Fruit fly (Drosophila melanogaster) whole organism, embryonic: Measurements from ENCODE around the gene Ppn.

Experiments
- Atf-2 ChIP-seq: fragments of 200-800 bp; sonication (Bioruptor generic); optimal IDR thresholded peaks from 2 replicates; lab custom pipeline; 2016; ENCODE audit warnings: missing biosample characterization, missing genetic modification characterization
- Atf3 ChIP-seq: fragments of 200-800 bp; sonication (Bioruptor generic); optimal IDR thresholded peaks from 3 replicates; lab custom pipeline; 2016; ENCODE audit warnings: missing biosample characterization, missing genetic modification characterization
- Blimp-1 ChIP-seq: fragments of 200-800 bp; sonication (Bioruptor generic); optimal IDR thresholded peaks from 3 replicates; lab custom pipeline; 2018; ENCODE audit warnings: missing biosample characterization, missing genetic modification characterization, mild to moderate bottlenecking, moderate library complexity, missing genetic modification reagents
- BtbVII ChIP-seq: fragments of 200-800 bp; sonication (Bioruptor generic); optimal IDR thresholded peaks from 3 replicates; lab custom pipeline; 2017; ENCODE audit warnings: missing biosample characterization, mild to moderate bottlenecking, missing genetic modification characterization
- CG1024 ChIP-seq: fragments of 200-800 bp; sonication (Bioruptor generic); IDR thresholded peaks from 2 replicates; pipeline ENCODE4 v1.3.6; 2022; ENCODE audit warnings: missing biosample characterization, missing genetic modification characterization
- CG10366 ChIP-seq: fragments of 200-800 bp; sonication (Bioruptor generic); IDR thresholded peaks from 2 replicates; pipeline ENCODE4 v1.3.6; 2022; ENCODE audit warnings: missing biosample characterization, missing genetic modification characterization
- CG10979 ChIP-seq: fragments of 200-800 bp; sonication (Bioruptor generic); optimal IDR thresholded peaks from 2 replicates; lab custom pipeline; 2018; ENCODE audit warnings: missing biosample characterization, mild to moderate bottlenecking, missing genetic modification characterization, moderate library complexity
- CG12659 ChIP-seq: fragments of 200-800 bp; sonication (Bioruptor generic); optimal IDR thresholded peaks from 3 replicates; lab custom pipeline; 2017; ENCODE audit warnings: mild to moderate bottlenecking, missing biosample characterization, missing genetic modification reagents, missing genetic modification characterization
- CG15479 ChIP-seq: fragments of 200-800 bp; sonication (Bioruptor generic); optimal IDR thresholded peaks from 3 replicates; lab custom pipeline; 2019; ENCODE audit warnings: missing biosample characterization, mild to moderate bottlenecking, missing genetic modification characterization, moderate library complexity
- CG1647 ChIP-seq: fragments of 200-800 bp; sonication (Bioruptor generic); optimal IDR thresholded peaks from 3 replicates; lab custom pipeline; 2016; ENCODE audit warnings: missing biosample characterization, missing genetic modification characterization
- CG16813 ChIP-seq: fragments of 200-800 bp; sonication (Bioruptor generic); IDR thresholded peaks from 3 replicates; pipeline ENCODE4 v1.3.6; 2022; ENCODE audit warnings: missing biosample characterization, missing genetic modification characterization; ENCODE audit not compliant: partially characterized antibody
- CG18011 ChIP-seq: fragments of 200-800 bp; sonication (Bioruptor generic); optimal IDR thresholded peaks from 2 replicates; lab custom pipeline; 2017; ENCODE audit warnings: missing biosample characterization, missing genetic modification characterization, mild to moderate bottlenecking, moderate library complexity, missing genotype
- CG2120 ChIP-seq: fragments of 200-800 bp; sonication (Bioruptor generic); optimal IDR thresholded peaks from 3 replicates; lab custom pipeline; 2016; ENCODE audit warnings: missing biosample characterization, missing genetic modification characterization
- CG3407 ChIP-seq: fragments of 200-800 bp; sonication (Bioruptor generic); optimal IDR thresholded peaks from 2 replicates; lab custom pipeline; 2018; ENCODE audit warnings: missing biosample characterization, mild to moderate bottlenecking, missing genetic modification characterization
- CG5245 ChIP-seq: fragments of 200-800 bp; sonication (Bioruptor generic); optimal IDR thresholded peaks from 3 replicates; lab custom pipeline; 2016; ENCODE audit warnings: missing biosample characterization, missing genetic modification characterization
- CG6175 ChIP-seq: fragments of 200-800 bp; sonication (Bioruptor generic); IDR thresholded peaks from 3 replicates; pipeline ENCODE4 v1.3.6; 2022; ENCODE audit warnings: missing biosample characterization, missing genetic modification characterization
- CG7372 ChIP-seq: fragments of 200-800 bp; sonication (Bioruptor generic); IDR thresholded peaks from 2 replicates; pipeline ENCODE4 v1.3.6; 2022; ENCODE audit warnings: missing biosample characterization, missing genetic modification characterization
- CG7745 ChIP-seq: fragments of 200-800 bp; sonication (Bioruptor generic); optimal IDR thresholded peaks from 2 replicates; lab custom pipeline; 2018; ENCODE audit warnings: missing biosample characterization, mild to moderate bottlenecking, missing genetic modification characterization, moderate library complexity
- CG8089 ChIP-seq: fragments of 200-800 bp; sonication (Bioruptor generic); optimal IDR thresholded peaks from 3 replicates; lab custom pipeline; 2016; ENCODE audit warnings: missing biosample characterization, missing genetic modification characterization
- CG8478 ChIP-seq: fragments of >200 bp; optimal IDR thresholded peaks from 2 replicates; lab custom pipeline; 2018
- Camta ChIP-seq: fragments of 200-800 bp; sonication (Bioruptor generic); optimal IDR thresholded peaks from 2 replicates; lab custom pipeline; 2016; ENCODE audit warnings: missing biosample characterization, missing genetic modification characterization
- CoRest ChIP-seq: fragments of 200-800 bp; sonication (Bioruptor generic); optimal IDR thresholded peaks from 3 replicates; lab custom pipeline; 2018; ENCODE audit warnings: missing biosample characterization, mild to moderate bottlenecking, missing genetic modification characterization, moderate library complexity
- Deaf1 ChIP-seq: fragments of 200-800 bp; optimal IDR thresholded peaks from 3 replicates; lab custom pipeline; 2019; ENCODE audit warnings: missing biosample characterization, mild to moderate bottlenecking, missing genetic modification characterization, moderate library complexity
- Dip2 ChIP-seq: fragments of 200-800 bp; sonication (Bioruptor generic); IDR thresholded peaks from 2 replicates; pipeline ENCODE4 v1.3.6; 2022; ENCODE audit warnings: missing biosample characterization, missing genetic modification characterization
- Dp ChIP-seq: fragments of 200-800 bp; sonication (Bioruptor generic); optimal IDR thresholded peaks from 2 replicates; lab custom pipeline; 2018; ENCODE audit warnings: missing biosample characterization, mild to moderate bottlenecking, missing genetic modification characterization, moderate library complexity
- H2.0 ChIP-seq: fragments of 200-800 bp; sonication (Bioruptor generic); IDR thresholded peaks from 2 replicates; pipeline ENCODE4 v1.3.6; 2022; ENCODE audit warnings: missing biosample characterization, missing genetic modification characterization
- HLH3B ChIP-seq: fragments of 200-800 bp; sonication (Bioruptor generic); IDR thresholded peaks from 2 replicates; pipeline ENCODE4 v1.3.6; 2022; ENCODE audit warnings: missing biosample characterization, missing genetic modification characterization
- Hmx ChIP-seq: fragments of 200-800 bp; sonication (Bioruptor generic); optimal IDR thresholded peaks from 2 replicates; lab custom pipeline; 2016; ENCODE audit warnings: missing biosample characterization, missing genetic modification characterization
- TFAM ChIP-seq: fragments of 200-800 bp; sonication (Bioruptor generic); optimal IDR thresholded peaks from 2 replicates; lab custom pipeline; 2017; ENCODE audit warnings: missing biosample characterization, missing genetic modification characterization, inconsistent platforms
- Trl ChIP-seq, 3 experiments: fragments of >200 bp in 2 of 3; fragments of 200-800 bp in 1 of 3; sonication (Bioruptor generic) in 1 of 3; optimal IDR thresholded peaks; 2 replicates in 1 of 3; 3 replicates in 2 of 3; lab custom pipeline; 2016 to 2017; ENCODE audit warnings: missing biosample characterization in 1 of 3, missing genetic modification characterization in 1 of 3
- Xrp1 ChIP-seq: fragments of 200-800 bp; sonication (Bioruptor generic); IDR thresholded peaks from 2 replicates; pipeline ENCODE4 v1.3.6; 2022; ENCODE audit warnings: missing biosample characterization, missing genetic modification characterization
- ara ChIP-seq: fragments of 200-800 bp; sonication (Bioruptor generic); IDR thresholded peaks from 2 replicates; pipeline ENCODE4 v1.3.6; 2022; ENCODE audit warnings: missing biosample characterization, missing genetic modification characterization
- chinmo ChIP-seq: fragments of 200-800 bp; sonication (Bioruptor generic); IDR thresholded peaks from 4 replicates; pipeline ENCODE4 v1.3.6; 2022; ENCODE audit warnings: missing biosample characterization, missing genetic modification characterization; ENCODE audit not compliant: partially characterized antibody
- en ChIP-seq: fragments of 200-800 bp; sonication (Bioruptor generic); optimal IDR thresholded peaks from 2 replicates; lab custom pipeline; 2016; ENCODE audit warnings: missing biosample characterization, missing genetic modification characterization
- exex ChIP-seq: fragments of 200-800 bp; sonication (Bioruptor generic); optimal IDR thresholded peaks from 4 replicates; lab custom pipeline; 2018; ENCODE audit warnings: missing biosample characterization, mild to moderate bottlenecking, missing genetic modification characterization, moderate library complexity
- fd96Cb ChIP-seq: fragments of 200-800 bp; sonication (Bioruptor generic); optimal IDR thresholded peaks from 2 replicates; lab custom pipeline; 2018; ENCODE audit warnings: missing biosample characterization, mild to moderate bottlenecking, missing genetic modification characterization, moderate library complexity
- hbn ChIP-seq: fragments of 200-800 bp; sonication (Bioruptor generic); IDR thresholded peaks from 2 replicates; pipeline ENCODE4 v1.3.6; 2022; ENCODE audit warnings: missing biosample characterization, missing genetic modification characterization; ENCODE audit not compliant: partially characterized antibody
- jigr1 ChIP-seq: fragments of 200-800 bp; sonication (Bioruptor generic); IDR thresholded peaks from 3 replicates; pipeline ENCODE4 v1.3.6; 2022; ENCODE audit warnings: missing biosample characterization, missing genetic modification characterization
- ken ChIP-seq: fragments of 200-800 bp; sonication (Bioruptor generic); IDR thresholded peaks from 3 replicates; pipeline ENCODE4 v1.3.6; 2022; ENCODE audit warnings: missing biosample characterization, missing genetic modification characterization
- knrl ChIP-seq: fragments of 200-800 bp; sonication (Bioruptor generic); IDR thresholded peaks from 3 replicates; pipeline ENCODE4 v1.3.6; 2022; ENCODE audit warnings: missing biosample characterization, missing genetic modification characterization; ENCODE audit not compliant: partially characterized antibody
- lab ChIP-seq: fragments of 200-800 bp; sonication (Bioruptor generic); optimal IDR thresholded peaks from 3 replicates; lab custom pipeline; 2017; ENCODE audit warnings: missing biosample characterization, missing genetic modification characterization, mild to moderate bottlenecking, moderate library complexity, missing genetic modification reagents
- onecut ChIP-seq: fragments of 200-800 bp; sonication (Bioruptor generic); IDR thresholded peaks from 2 replicates; pipeline ENCODE4 v1.3.6; 2022; ENCODE audit warnings: missing biosample characterization, missing genetic modification characterization
- pan ChIP-seq, 4 experiments: fragments of >200 bp in 3 of 4; fragments of 200-800 bp in 1 of 4; sonication (Bioruptor generic) in 1 of 4; optimal IDR thresholded peaks in 3 of 4; IDR thresholded peaks in 1 of 4; 2 replicates each; pipeline versions ENCODE4 v1.3.6 to Lab custom; 2017 to 2022; ENCODE audit warnings: missing biosample characterization in 2 of 4, missing genetic modification characterization in 2 of 4, mixed read lengths in 1 of 4
- pros ChIP-seq: fragments of 200-800 bp; sonication (Bioruptor generic); optimal IDR thresholded peaks from 3 replicates; lab custom pipeline; 2019; ENCODE audit warnings: missing biosample characterization, mild to moderate bottlenecking, missing genetic modification characterization, moderate library complexity
- pzg ChIP-seq: fragments of 200-800 bp; sonication (Bioruptor generic); optimal IDR thresholded peaks from 3 replicates; lab custom pipeline; 2018; ENCODE audit warnings: missing biosample characterization, mild to moderate bottlenecking, missing genetic modification characterization, moderate library complexity
- sens ChIP-seq: fragments of 200-800 bp; sonication (Bioruptor generic); peaks from one replicate; lab custom pipeline; 2016; ENCODE audit warnings: missing biosample characterization, missing genetic modification characterization
- twi ChIP-seq: fragments of 200-800 bp; optimal IDR thresholded peaks from 2 replicates; lab custom pipeline; 2019; ENCODE audit warnings: missing biosample characterization, mild to moderate bottlenecking, missing genetic modification characterization, moderate library complexity
- zfh1 ChIP-seq: fragments of 200-800 bp; sonication (Bioruptor generic); IDR thresholded peaks from 3 replicates; pipeline ENCODE4 v1.3.6; 2022; ENCODE audit warnings: missing biosample characterization, missing genetic modification characterization
- zfh2 ChIP-seq: fragments of 200-800 bp; sonication (Bioruptor generic); optimal IDR thresholded peaks from 2 replicates; lab custom pipeline; 2016; ENCODE audit warnings: missing biosample characterization, missing genetic modification characterization

The Ppn gene

dm6 chr3R:28547129-28547753 is 7.1 kb upstream of the Ppn start (continued):
- TF ChIP-seq pzg, result no peak
- TF ChIP-seq en (GFP tag; lab: Kevin White, UChicago), result no peak
- no peak for TF ChIP-seq ken
- no peak for TF ChIP-seq Xrp1 (GFP tag; lab: Robert Waterston, UW)
- TF ChIP-seq Hmx, result no peak
- TF ChIP-seq twi (tag; lab: Kevin White, UChicago), result peak; percentile 31
- TF ChIP-seq Dip2 (GFP tag; lab: Robert Waterston, UW), result no peak
- TF ChIP-seq CG7372 (GFP tag; lab: Robert Waterston, UW), result no peak
- peak; percentile 62 for TF ChIP-seq sens (GFP tag; lab: Kevin White, UChicago)
- no peak for TF ChIP-seq ara (GFP tag; lab: Robert Waterston, UW)
- TF ChIP-seq CG7745, result no peak
- 0 out of 3 replicates have a peak, but pooled peaks have one; percentile 29 for TF ChIP-seq knrl (GFP tag; lab: Robert Waterston, UW)
- no peak for TF ChIP-seq CG5245 (GFP tag; lab: Kevin White, UChicago)
- no peak for TF ChIP-seq exex
- no peak for TF ChIP-seq CG1647
- no peak for TF ChIP-seq Blimp-1
- TF ChIP-seq CG12659 (GFP tag; lab: Kevin White, UChicago), result no peak
- TF ChIP-seq zfh1 (GFP tag; lab: Robert Waterston, UW), result 0 out of 3 replicates have a peak, but pooled peaks have one; percentile 27
- TF ChIP-seq lab, result peak; percentile 23
- TF ChIP-seq zfh2 (GFP tag; lab: Kevin White, UChicago), result no peak
- TF ChIP-seq Atf-2 (GFP tag; lab: Kevin White, UChicago), result no peak
- no peak for TF ChIP-seq CG10979 (tag; lab: Kevin White, UChicago)
- TF ChIP-seq CG8089, result no peak
- peak; percentile 59 for TF ChIP-seq pros (GFP tag; lab: Kevin White, UChicago)
- no peak for TF ChIP-seq Dp
- no peak for TF ChIP-seq HLH3B (GFP tag; lab: Robert Waterston, UW)
- TF ChIP-seq CG8478 (lab: Kevin White, UChicago), result peak; percentile 90
- TF ChIP-seq jigr1 (GFP tag; lab: Robert Waterston, UW), result no peak
- TF ChIP-seq TFAM (GFP tag; lab: Kevin White, UChicago), result no peak
- no peak for TF ChIP-seq CG6175 (GFP tag; lab: Robert Waterston, UW)
- no peak for TF ChIP-seq BtbVII
- TF ChIP-seq CG2120, result peak; percentile 16
- peak; percentile 66; the same call in 2 of the 4 replicates for TF ChIP-seq chinmo (GFP tag; lab: Robert Waterston, UW)
- no peak for TF ChIP-seq Camta (GFP tag; lab: Kevin White, UChicago)
- TF ChIP-seq CG10366, result no peak
- TF ChIP-seq pan (optimal IDR thresholded peaks at IDR 0.05; lab: Kevin White, UChicago), result no peak
- peak in 1 of 2 experiments; percentile 28 for TF ChIP-seq pan (GFP tag; optimal IDR thresholded peaks at IDR 0.05 in 1 of 2, IDR thresholded peaks at IDR 0.05 in 1 of 2)
- TF ChIP-seq fd96Cb (tag; lab: Kevin White, UChicago), result no peak
- TF ChIP-seq onecut, result peak; percentile 45
- TF ChIP-seq CoRest (tag; lab: Kevin White, UChicago), result peak; percentile 40
- 0 out of 3 replicates have a peak, but pooled peaks have one; percentile 26 for TF ChIP-seq CG16813
- TF ChIP-seq CG1024, result no peak
- TF ChIP-seq Trl (optimal IDR thresholded peaks at IDR 0.05; lab: Kevin White, UChicago), result peak; percentile 43 to 61
- no peak for TF ChIP-seq Trl (GFP tag; optimal IDR thresholded peaks at IDR 0.05; lab: Kevin White, UChicago)
- peak; percentile 88 for TF ChIP-seq CG15479
- TF ChIP-seq H2.0 (GFP tag; lab: Robert Waterston, UW), result no peak
- no peak for TF ChIP-seq CG18011 (GFP tag; lab: Kevin White, UChicago)
- no peak for TF ChIP-seq Atf3 (GFP tag; lab: Kevin White, UChicago)
- no peak for TF ChIP-seq hbn (GFP tag; lab: Robert Waterston, UW)
- no peak for TF ChIP-seq Deaf1 (tag; lab: Kevin White, UChicago)
- no peak for TF ChIP-seq CG3407 (GFP tag; lab: Kevin White, UChicago)
